Worm (Caenorhabditis elegans) whole organism, late embryonic: Measurements from ENCODE around the gene C33C12.11.

ENCODE experiments used
- ceh-24 ChIP-seq: sonication (generic microtip); optimal IDR thresholded peaks from 2 replicates; lab custom pipeline; 2016; ENCODE audit warnings: mild to moderate bottlenecking, missing genetic modification characterization, missing compliant biosample characterization
- ceh-45 ChIP-seq: fragments of 200-800 bp; sonication (Bioruptor generic); IDR thresholded peaks from 2 replicates; pipeline ENCODE4 v1.3.6; 2022; ENCODE audit warnings: missing genetic modification reagents, missing genetic modification characterization, missing compliant biosample characterization
- hlh-30 ChIP-seq: sonication (generic microtip); optimal IDR thresholded peaks from 2 replicates; lab custom pipeline; 2017; ENCODE audit warnings: antibody characterized with exemption, missing genetic modification characterization, missing compliant biosample characterization; ENCODE audit not compliant: insufficient read depth
- madf-2 ChIP-seq: sonication (generic microtip); optimal IDR thresholded peaks from 2 replicates; lab custom pipeline; 2017; ENCODE audit warnings: missing genetic modification characterization, missing compliant biosample characterization
- nfya-1 ChIP-seq: sonication (generic microtip); optimal IDR thresholded peaks from 2 replicates; lab custom pipeline; 2017; ENCODE audit warnings: missing genetic modification characterization, mild to moderate bottlenecking, missing compliant biosample characterization, antibody characterized with exemption, moderate library complexity
- rnt-1 ChIP-seq: sonication (generic microtip); optimal IDR thresholded peaks from 2 replicates; lab custom pipeline; 2016; ENCODE audit warnings: missing genetic modification characterization, missing compliant biosample characterization
- tbx-2 ChIP-seq: sonication (generic microtip); optimal IDR thresholded peaks from 2 replicates; lab custom pipeline; 2016; ENCODE audit warnings: missing genetic modification characterization, missing compliant biosample characterization

ce11 chrII:2177735-2178134 is 14.1 kb upstream of the C33C12.11 start:
- TF ChIP-seq ceh-45 (no peak), hlh-30 (tag; lab: Kevin White, UChicago) (no peak), nfya-1 (tag; lab: Kevin White, UChicago) (no peak), rnt-1 (tag; lab: Kevin White, UChicago) (no peak), tbx-2 (tag; lab: Kevin White, UChicago) (no peak), ceh-24 (tag; lab: Kevin White, UChicago) (no peak), madf-2 (tag; lab: Kevin White, UChicago) (no peak)
